Fruit fly (Drosophila melanogaster) whole organism, embryonic: ENCODE measurements around the gene simj.
A peak's percentile ranks its signal among the peaks of the same experiment; 100 is the strongest.

Source experiments
- Ada2b ChIP-seq: fragments of 200-800 bp; sonication (Bioruptor generic); IDR thresholded peaks from 2 replicates; pipeline ENCODE4 v1.3.6; 2022; ENCODE audit warnings: missing biosample characterization, missing genetic modification characterization
- Atf3 ChIP-seq: fragments of 200-800 bp; sonication (Bioruptor generic); optimal IDR thresholded peaks from 3 replicates; lab custom pipeline; 2016; ENCODE audit warnings: missing biosample characterization, missing genetic modification characterization
- CG10654 ChIP-seq: fragments of 200-800 bp; sonication (Bioruptor generic); optimal IDR thresholded peaks from 2 replicates; lab custom pipeline; 2016; ENCODE audit warnings: missing biosample characterization, missing genetic modification characterization
- CG12155 ChIP-seq: fragments of 200-800 bp; sonication (Bioruptor generic); optimal IDR thresholded peaks from 3 replicates; lab custom pipeline; 2016; ENCODE audit warnings: missing biosample characterization, missing genetic modification characterization
- CG13894 ChIP-seq: fragments of 200-800 bp; sonication (Bioruptor generic); optimal IDR thresholded peaks from 3 replicates; lab custom pipeline; 2018; ENCODE audit warnings: missing biosample characterization, mild to moderate bottlenecking, missing genetic modification characterization, moderate library complexity
- CG14965 ChIP-seq: fragments of 200-800 bp; sonication (Bioruptor generic); optimal IDR thresholded peaks from 2 replicates; lab custom pipeline; 2016; ENCODE audit warnings: missing biosample characterization, missing genetic modification characterization, borderline replicate concordance
- CG15479 ChIP-seq: fragments of 200-800 bp; sonication (Bioruptor generic); optimal IDR thresholded peaks from 3 replicates; lab custom pipeline; 2019; ENCODE audit warnings: missing biosample characterization, mild to moderate bottlenecking, missing genetic modification characterization, moderate library complexity
- CG1647 ChIP-seq: fragments of 200-800 bp; sonication (Bioruptor generic); optimal IDR thresholded peaks from 3 replicates; lab custom pipeline; 2016; ENCODE audit warnings: missing biosample characterization, missing genetic modification characterization
- CG16813 ChIP-seq: fragments of 200-800 bp; sonication (Bioruptor generic); IDR thresholded peaks from 3 replicates; pipeline ENCODE4 v1.3.6; 2022; ENCODE audit warnings: missing biosample characterization, missing genetic modification characterization; ENCODE audit not compliant: partially characterized antibody
- CG18011 ChIP-seq: fragments of 200-800 bp; sonication (Bioruptor generic); optimal IDR thresholded peaks from 2 replicates; lab custom pipeline; 2017; ENCODE audit warnings: missing biosample characterization, missing genetic modification characterization, mild to moderate bottlenecking, moderate library complexity, missing genotype
- CG31224 ChIP-seq: fragments of 200-800 bp; sonication (Bioruptor generic); IDR thresholded peaks from 2 replicates; pipeline ENCODE4 v1.3.6; 2022; ENCODE audit warnings: missing biosample characterization, missing genetic modification characterization
- CG3407 ChIP-seq: fragments of 200-800 bp; sonication (Bioruptor generic); optimal IDR thresholded peaks from 2 replicates; lab custom pipeline; 2018; ENCODE audit warnings: missing biosample characterization, mild to moderate bottlenecking, missing genetic modification characterization
- CG34422 ChIP-seq: fragments of 200-800 bp; sonication (Bioruptor generic); IDR thresholded peaks from 3 replicates; pipeline ENCODE4 v1.3.6; 2022; ENCODE audit warnings: missing biosample characterization, missing genetic modification characterization
- CG3726 ChIP-seq: fragments of 200-800 bp; sonication (Bioruptor generic); IDR thresholded peaks from 3 replicates; pipeline ENCODE4, ENCODE4 v1.3.6; 2022; ENCODE audit warnings: missing biosample characterization, missing genetic modification characterization
- CG7839 ChIP-seq: fragments of 200-800 bp; sonication (Bioruptor generic); optimal IDR thresholded peaks from 3 replicates; lab custom pipeline; 2018; ENCODE audit warnings: missing biosample characterization, mild to moderate bottlenecking, missing genetic modification characterization, moderate library complexity
- CG7928 ChIP-seq: fragments of 200-800 bp; sonication (Bioruptor generic); optimal IDR thresholded peaks from 2 replicates; lab custom pipeline; 2017; ENCODE audit warnings: missing biosample characterization, mild to moderate bottlenecking, missing genetic modification characterization
- CG8281 ChIP-seq: fragments of 200-800 bp; sonication (Bioruptor generic); optimal IDR thresholded peaks from 2 replicates; lab custom pipeline; 2018; ENCODE audit warnings: missing biosample characterization, mild to moderate bottlenecking, missing genetic modification characterization, moderate library complexity
- CG8478 ChIP-seq: fragments of >200 bp; optimal IDR thresholded peaks from 2 replicates; lab custom pipeline; 2018
- CG9437 ChIP-seq: fragments of 200-800 bp; sonication (Bioruptor generic); optimal IDR thresholded peaks from 2 replicates; lab custom pipeline; 2018; ENCODE audit warnings: missing biosample characterization, mild to moderate bottlenecking, missing genetic modification characterization
- CG9797 ChIP-seq: fragments of 200-800 bp; sonication (Bioruptor generic); optimal IDR thresholded peaks from 3 replicates; lab custom pipeline; 2018; ENCODE audit warnings: missing biosample characterization, mild to moderate bottlenecking, missing genetic modification characterization
- CHES-1-like ChIP-seq: fragments of 200-800 bp; sonication (Bioruptor generic); optimal IDR thresholded peaks from 2 replicates; lab custom pipeline; 2016; ENCODE audit warnings: missing biosample characterization, missing genetic modification characterization
- D ChIP-seq, 2 experiments: fragments of 200-800 bp in 1 of 2; fragments of >200 bp in 1 of 2; sonication (Bioruptor generic) in 1 of 2; optimal IDR thresholded peaks; 2 replicates in 1 of 2; 3 replicates in 1 of 2; lab custom pipeline; 2017; ENCODE audit warnings: mild to moderate bottlenecking in 1 of 2, missing biosample characterization in 1 of 2, missing genetic modification characterization in 1 of 2, missing genetic modification reagents in 1 of 2
- D19A ChIP-seq: fragments of 200-800 bp; optimal IDR thresholded peaks from 3 replicates; lab custom pipeline; 2019; ENCODE audit warnings: missing biosample characterization, mild to moderate bottlenecking, missing genetic modification characterization, moderate library complexity
- Dip3 ChIP-seq: fragments of 200-800 bp; sonication (Bioruptor generic); optimal IDR thresholded peaks from 3 replicates; lab custom pipeline; 2016; ENCODE audit warnings: missing biosample characterization, missing genetic modification characterization
- Hand ChIP-seq: fragments of 200-800 bp; sonication (Bioruptor generic); optimal IDR thresholded peaks from 2 replicates; lab custom pipeline; 2017; ENCODE audit warnings: mild to moderate bottlenecking, missing biosample characterization, missing genetic modification reagents, missing genetic modification characterization
- Jarid2 ChIP-seq: fragments of 200-800 bp; sonication (Bioruptor generic); optimal IDR thresholded peaks from 3 replicates; lab custom pipeline; 2017; ENCODE audit warnings: mild to moderate bottlenecking, missing biosample characterization, missing genetic modification reagents, missing genetic modification characterization
- Kr ChIP-seq: fragments of 200-800 bp; sonication (Bioruptor generic); optimal IDR thresholded peaks from 2 replicates; lab custom pipeline; 2017; ENCODE audit warnings: missing biosample characterization, mild to moderate bottlenecking, missing genetic modification characterization
- Mes4 ChIP-seq: fragments of 200-800 bp; sonication (Bioruptor generic); optimal IDR thresholded peaks from 2 replicates; lab custom pipeline; 2016; ENCODE audit warnings: missing biosample characterization, missing genetic modification characterization
- NK7.1 ChIP-seq: fragments of 200-800 bp; sonication (Bioruptor generic); optimal IDR thresholded peaks from 3 replicates; lab custom pipeline; 2016; ENCODE audit warnings: missing biosample characterization, missing genetic modification characterization
- Sry-β ChIP-seq: fragments of 200-800 bp; sonication (Bioruptor generic); optimal IDR thresholded peaks from 2 replicates; lab custom pipeline; 2018; ENCODE audit warnings: missing biosample characterization, mild to moderate bottlenecking, missing genetic modification characterization, moderate library complexity
- Usf ChIP-seq: fragments of 200-800 bp; sonication (Bioruptor generic); optimal IDR thresholded peaks from 2 replicates; lab custom pipeline; 2017; ENCODE audit warnings: missing genotype, missing biosample characterization, missing genetic modification characterization
- Xrp1 ChIP-seq: fragments of 200-800 bp; sonication (Bioruptor generic); IDR thresholded peaks from 2 replicates; pipeline ENCODE4 v1.3.6; 2022; ENCODE audit warnings: missing biosample characterization, missing genetic modification characterization
- ab ChIP-seq: fragments of 200-800 bp; sonication (Bioruptor generic); optimal IDR thresholded peaks from 2 replicates; lab custom pipeline; 2016; ENCODE audit warnings: missing biosample characterization, missing genetic modification characterization
- cg ChIP-seq: fragments of 200-800 bp; sonication (Bioruptor generic); optimal IDR thresholded peaks from 3 replicates; lab custom pipeline; 2019; ENCODE audit warnings: missing biosample characterization, mild to moderate bottlenecking, missing genetic modification characterization, moderate library complexity
- crol ChIP-seq: fragments of 200-800 bp; sonication (Bioruptor generic); IDR thresholded peaks from 2 replicates; pipeline ENCODE4 v1.3.6; 2022; ENCODE audit warnings: missing biosample characterization, missing genetic modification characterization
- ems ChIP-seq: fragments of 200-800 bp; sonication (Bioruptor generic); optimal IDR thresholded peaks from 3 replicates; lab custom pipeline; 2016; ENCODE audit warnings: missing biosample characterization, missing genetic modification characterization
- eve ChIP-seq, 2 experiments: fragments of >200 bp; optimal IDR thresholded peaks; 2 replicates each; lab custom pipeline; 2017; ENCODE audit warnings: missing biosample characterization in 2 of 2, missing genetic modification characterization in 2 of 2
- fd3F ChIP-seq: fragments of 200-800 bp; sonication (Bioruptor generic); optimal IDR thresholded peaks from 2 replicates; lab custom pipeline; 2018; ENCODE audit warnings: missing biosample characterization, mild to moderate bottlenecking, missing genetic modification characterization, moderate library complexity
- inv ChIP-seq: fragments of 200-800 bp; sonication (Bioruptor generic); IDR thresholded peaks from 2 replicates; pipeline ENCODE4 v1.3.6; 2022; ENCODE audit warnings: missing biosample characterization, missing genetic modification characterization; ENCODE audit not compliant: partially characterized antibody
- kni ChIP-seq: fragments of 200-800 bp; sonication (Bioruptor generic); optimal IDR thresholded peaks from 3 replicates; lab custom pipeline; 2017; ENCODE audit warnings: mild to moderate bottlenecking, missing biosample characterization, missing genetic modification reagents, missing genetic modification characterization
- lab ChIP-seq: fragments of 200-800 bp; sonication (Bioruptor generic); optimal IDR thresholded peaks from 3 replicates; lab custom pipeline; 2017; ENCODE audit warnings: missing biosample characterization, missing genetic modification characterization, mild to moderate bottlenecking, moderate library complexity, missing genetic modification reagents
- mam ChIP-seq: fragments of 200-800 bp; sonication (Bioruptor generic); optimal IDR thresholded peaks from 3 replicates; lab custom pipeline; 2016; ENCODE audit warnings: missing biosample characterization, missing genetic modification characterization
- mld ChIP-seq: fragments of 200-800 bp; sonication (Bioruptor generic); IDR thresholded peaks from 3 replicates; pipeline ENCODE4 v1.3.6; 2022; ENCODE audit warnings: missing biosample characterization, missing genetic modification characterization; ENCODE audit not compliant: partially characterized antibody
- nom ChIP-seq: fragments of 200-800 bp; sonication (Bioruptor generic); optimal IDR thresholded peaks from 2 replicates; lab custom pipeline; 2017; ENCODE audit warnings: missing biosample characterization, missing genetic modification characterization, mild to moderate bottlenecking, moderate library complexity, missing genetic modification reagents
- oc ChIP-seq: fragments of 200-800 bp; sonication (Bioruptor generic); optimal IDR thresholded peaks from 2 replicates; lab custom pipeline; 2018; ENCODE audit warnings: missing biosample characterization, mild to moderate bottlenecking, missing genetic modification characterization, moderate library complexity
- onecut ChIP-seq: fragments of 200-800 bp; sonication (Bioruptor generic); IDR thresholded peaks from 2 replicates; pipeline ENCODE4 v1.3.6; 2022; ENCODE audit warnings: missing biosample characterization, missing genetic modification characterization
- tll ChIP-seq, 2 experiments: fragments of 200-800 bp in 1 of 2; fragments of >200 bp in 1 of 2; sonication (Bioruptor generic) in 1 of 2; optimal IDR thresholded peaks; 2 replicates each; lab custom pipeline; 2017 to 2019; ENCODE audit warnings: missing biosample characterization in 2 of 2, missing genetic modification characterization in 2 of 2, mild to moderate bottlenecking in 1 of 2, moderate library complexity in 1 of 2
- unc-4 ChIP-seq: fragments of 200-800 bp; sonication (Bioruptor generic); IDR thresholded peaks from 2 replicates; pipeline ENCODE4 v1.3.6; 2022; ENCODE audit warnings: missing biosample characterization, missing genetic modification characterization; ENCODE audit not compliant: partially characterized antibody

Gene simj

DNA sequence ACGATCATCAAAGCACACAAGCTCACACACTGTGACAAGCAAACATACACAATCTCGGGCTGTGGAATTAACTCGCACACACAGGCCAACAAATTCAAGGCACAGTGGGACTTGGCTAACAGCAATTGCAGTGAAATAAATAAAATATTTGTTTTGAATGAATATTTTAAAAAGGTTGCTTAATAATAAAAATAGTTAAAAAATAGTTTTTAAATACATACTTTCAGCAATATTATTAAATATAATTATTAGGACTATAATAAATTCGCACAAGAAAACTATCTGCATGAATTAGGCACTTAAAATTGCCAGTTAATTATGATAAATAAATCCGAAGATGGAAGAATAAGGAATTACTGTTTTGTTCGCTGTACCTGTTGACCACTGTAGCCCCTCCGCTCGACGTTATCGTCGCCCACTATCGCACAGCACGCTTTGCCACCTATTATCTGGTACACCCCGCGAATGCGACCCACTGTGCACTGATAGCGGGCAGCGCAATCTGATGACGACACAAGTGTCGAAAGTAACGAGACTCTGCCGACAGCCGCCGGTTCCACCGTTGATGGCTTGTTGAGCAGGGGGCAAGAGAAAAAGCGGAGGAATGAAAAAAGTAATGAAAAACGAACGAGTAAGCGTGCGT is 18.3 kb downstream of the simj start (continued):
- TF ChIP-seq mam (peak; percentile 89), oc (peak; percentile 96), cg (GFP tag; lab: Kevin White, UChicago) (peak; percentile 54), Hand (GFP tag; lab: Kevin White, UChicago) (peak; percentile 98), CG9797 (GFP tag; lab: Kevin White, UChicago) (peak; percentile 65), Dip3 (GFP tag; lab: Kevin White, UChicago) (peak; percentile 85), CG8478 (lab: Kevin White, UChicago) (no peak), CG8281 (peak; percentile 91), CG7839 (peak; percentile 99), CG1647 (peak; percentile 69), CG13894 (tag; lab: Kevin White, UChicago) (peak; percentile 94), eve (GFP tag; optimal IDR thresholded peaks at IDR 0.05; lab: Kevin White, UChicago) (peak in 1 of 2 experiments; percentile 99), CG14965 (GFP tag; lab: Kevin White, UChicago) (no peak), Kr (peak; percentile 67), CG16813 (0 out of 3 replicates have a peak, but pooled peaks have one; percentile 44), crol (GFP tag; lab: Robert Waterston, UW) (peak; percentile 97), Usf (peak; percentile 97), CG10654 (GFP tag; lab: Kevin White, UChicago) (peak; percentile 96), CG3726 (GFP tag; lab: Robert Waterston, UW) (peak; percentile 94; the same call in 2 of the 3 replicates), D19A (peak; percentile 96), CG9437 (GFP tag; lab: Kevin White, UChicago) (peak; percentile 97), ab (GFP tag; lab: Kevin White, UChicago) (peak; percentile 63), Xrp1 (peak; percentile 98), Mes4 (GFP tag; lab: Kevin White, UChicago) (peak; percentile 84), mld (GFP tag; lab: Robert Waterston, UW) (no peak), ems (peak; percentile 77), CG3407 (GFP tag; lab: Kevin White, UChicago) (peak; percentile 96), onecut (GFP tag; lab: Robert Waterston, UW) (peak; percentile 92), fd3F (GFP tag; lab: Kevin White, UChicago) (peak; percentile 97), CG15479 (GFP tag; lab: Kevin White, UChicago) (peak; percentile 98), CG7928 (GFP tag; lab: Kevin White, UChicago) (peak; percentile 77), Ada2b (GFP tag; lab: Robert Waterston, UW) (peak; percentile 95), CG31224 (GFP tag; lab: Robert Waterston, UW) (peak; percentile 92), Jarid2 (GFP tag; lab: Kevin White, UChicago) (peak; percentile 92), CHES-1-like (GFP tag; lab: Kevin White, UChicago) (peak; percentile 72), unc-4 (GFP tag; lab: Robert Waterston, UW) (no peak), CG12155 (GFP tag; lab: Kevin White, UChicago) (peak; percentile 99), CG34422 (GFP tag; lab: Robert Waterston, UW) (peak; percentile 96; the same call in 2 of the 3 replicates), Sry-β (GFP tag; lab: Kevin White, UChicago) (peak; percentile 61), Atf3 (GFP tag; lab: Kevin White, UChicago) (peak; percentile 77), tll (GFP tag; optimal IDR thresholded peaks at IDR 0.05; lab: Kevin White, UChicago) (peak in 1 of 2 experiments; percentile 17), kni (peak; percentile 83), D (optimal IDR thresholded peaks at IDR 0.05; lab: Kevin White, UChicago) (no peak), D (GFP tag; optimal IDR thresholded peaks at IDR 0.05; lab: Kevin White, UChicago) (peak; percentile 99), nom (GFP tag; lab: Kevin White, UChicago) (peak; percentile 87), CG18011 (peak; percentile 89), NK7.1 (GFP tag; lab: Kevin White, UChicago) (peak; percentile 3), inv (GFP tag; lab: Robert Waterston, UW) (peak; percentile 14; the same call in 1 of the 2 replicates), lab (GFP tag; lab: Kevin White, UChicago) (peak; percentile 99)
